Worm (Caenorhabditis elegans): ENCODE results near the gene T05B9.2.

DNA sequence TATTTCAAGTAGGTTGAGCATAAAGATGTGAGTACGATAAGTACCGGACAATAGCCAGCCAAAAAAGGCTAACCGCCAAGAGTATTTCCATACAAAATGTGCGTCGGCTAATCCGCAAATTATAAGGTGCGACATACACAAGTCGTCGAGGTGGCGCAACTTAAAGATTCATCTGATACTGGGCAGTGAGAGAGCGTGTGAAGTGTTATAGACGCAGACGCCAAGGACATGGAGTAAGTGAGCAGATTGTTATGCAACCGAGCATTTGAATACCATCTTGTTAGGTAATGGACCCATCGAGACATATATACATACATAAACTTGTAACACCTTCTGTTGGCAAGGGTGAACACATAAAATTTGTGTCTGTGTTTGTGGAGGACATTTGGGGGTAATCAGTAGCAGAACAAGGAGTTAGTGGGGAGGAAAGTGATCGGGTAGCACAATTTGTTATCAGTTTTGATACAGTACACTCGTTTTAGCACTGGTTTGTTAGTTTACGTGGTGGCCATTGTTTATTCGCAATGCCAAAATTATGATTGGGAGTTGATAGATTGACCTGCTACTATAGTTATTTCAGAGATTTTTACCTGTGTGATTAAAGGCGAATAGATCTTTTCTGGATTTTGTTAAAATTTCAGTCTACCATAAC, 29.8 kb downstream of the T05B9.2 start:
- TF ChIP-seq fkh-10 (GFP tag; optimal IDR thresholded peaks at IDR 0.05) (no peak), ceh-28 (tag; optimal IDR thresholded peaks at IDR 0.05) (no peak), tag-97 (GFP tag; IDR thresholded peaks at IDR 0.05) (no peak), egl-27 (tag; optimal IDR thresholded peaks at IDR 0.05) (no peak), nhr-25 (tag; optimal IDR thresholded peaks at IDR 0.05; ENCODE audit: borderline replicate concordance, insufficient read depth) (no peak), ama-1 (optimal IDR thresholded peaks at IDR 0.05) (no peak), pha-4 (GFP tag; IDR thresholded peaks at IDR 0.05) (no peak), pha-4 (tag; optimal IDR thresholded peaks at IDR 0.05) (no peak), nhr-77 (tag; optimal IDR thresholded peaks at IDR 0.05) (no peak), mdt-29 (GFP tag; IDR thresholded peaks at IDR 0.05) (no peak), nhr-6 (tag; optimal IDR thresholded peaks at IDR 0.05) (no peak), unc-130 (GFP tag; optimal IDR thresholded peaks at IDR 0.05) (no peak)
